Fruit fly (Drosophila melanogaster) whole organism, embryonic: ENCODE data around the gene Irp-1B.

ENCODE experiments used
- Adf1 ChIP-seq: fragments of 200-800 bp; sonication (Bioruptor generic); IDR thresholded peaks from 2 replicates; pipeline ENCODE4 v1.3.6; 2022; ENCODE audit warnings: missing biosample characterization, missing genetic modification characterization
- CG10462 ChIP-seq: fragments of 200-800 bp; sonication (Bioruptor generic); optimal IDR thresholded peaks from 2 replicates; lab custom pipeline; 2016; ENCODE audit warnings: missing biosample characterization, missing genetic modification characterization
- CG10565 ChIP-seq: fragments of 200-800 bp; sonication (Bioruptor generic); optimal IDR thresholded peaks from 3 replicates; lab custom pipeline; 2016; ENCODE audit warnings: missing biosample characterization, mild to moderate bottlenecking, missing genetic modification characterization
- CG10959 ChIP-seq: fragments of 200-800 bp; sonication (Bioruptor generic); IDR thresholded peaks from 2 replicates; pipeline ENCODE4 v1.3.6; 2022; ENCODE audit warnings: missing biosample characterization, missing genetic modification characterization
- CG10979 ChIP-seq: fragments of 200-800 bp; sonication (Bioruptor generic); optimal IDR thresholded peaks from 2 replicates; lab custom pipeline; 2018; ENCODE audit warnings: missing biosample characterization, mild to moderate bottlenecking, missing genetic modification characterization, moderate library complexity
- CG11560 ChIP-seq: fragments of 200-800 bp; sonication (Bioruptor generic); IDR thresholded peaks from 3 replicates; pipeline ENCODE4 v1.3.6; 2022; ENCODE audit warnings: missing biosample characterization, missing genetic modification characterization
- CG13775 ChIP-seq: fragments of 200-800 bp; sonication (Bioruptor generic); optimal IDR thresholded peaks from 3 replicates; lab custom pipeline; 2017; ENCODE audit warnings: missing biosample characterization, mild to moderate bottlenecking, missing genetic modification characterization
- CG18476 ChIP-seq: fragments of 200-800 bp; sonication (Bioruptor generic); optimal IDR thresholded peaks from 2 replicates; lab custom pipeline; 2016; ENCODE audit warnings: missing biosample characterization, mild to moderate bottlenecking, missing genetic modification characterization
- CG2199 ChIP-seq: fragments of 200-800 bp; sonication (Bioruptor generic); IDR thresholded peaks from 3 replicates; pipeline ENCODE4 v1.3.6; 2022; ENCODE audit warnings: missing biosample characterization, missing genetic modification characterization
- CG31224 ChIP-seq: fragments of 200-800 bp; sonication (Bioruptor generic); IDR thresholded peaks from 2 replicates; pipeline ENCODE4 v1.3.6; 2022; ENCODE audit warnings: missing biosample characterization, missing genetic modification characterization
- CG31441 ChIP-seq: fragments of 200-800 bp; sonication (Bioruptor generic); IDR thresholded peaks from 2 replicates; pipeline ENCODE4 v1.3.6; 2022; ENCODE audit warnings: missing biosample characterization, missing genetic modification characterization
- CG34224 ChIP-seq: fragments of 200-800 bp; sonication (Bioruptor generic); IDR thresholded peaks from 3 replicates; pipeline ENCODE4 v1.3.6; 2022; ENCODE audit warnings: missing biosample characterization, missing genetic modification characterization; ENCODE audit not compliant: partially characterized antibody
- CG6175 ChIP-seq: fragments of 200-800 bp; sonication (Bioruptor generic); IDR thresholded peaks from 3 replicates; pipeline ENCODE4 v1.3.6; 2022; ENCODE audit warnings: missing biosample characterization, missing genetic modification characterization
- CG6254 ChIP-seq: fragments of 200-800 bp; sonication (Bioruptor generic); optimal IDR thresholded peaks from 3 replicates; lab custom pipeline; 2017; ENCODE audit warnings: mild to moderate bottlenecking, missing biosample characterization, missing genetic modification reagents, missing genetic modification characterization
- CG6683 ChIP-seq: fragments of 200-800 bp; sonication (Bioruptor generic); optimal IDR thresholded peaks from 2 replicates; lab custom pipeline; 2017; ENCODE audit warnings: missing biosample characterization, mild to moderate bottlenecking, missing genetic modification characterization, missing genetic modification reagents
- CG6854 ChIP-seq: fragments of 200-800 bp; sonication (Bioruptor generic); optimal IDR thresholded peaks from 3 replicates; lab custom pipeline; 2017; ENCODE audit warnings: missing biosample characterization, mild to moderate bottlenecking, missing genetic modification characterization
- CG7271 ChIP-seq: fragments of 200-800 bp; sonication (Bioruptor generic); optimal IDR thresholded peaks from 2 replicates; lab custom pipeline; 2018; ENCODE audit warnings: missing biosample characterization, mild to moderate bottlenecking, missing genetic modification characterization, moderate library complexity
- CG8089 ChIP-seq: fragments of 200-800 bp; sonication (Bioruptor generic); optimal IDR thresholded peaks from 3 replicates; lab custom pipeline; 2016; ENCODE audit warnings: missing biosample characterization, missing genetic modification characterization
- CG8478 ChIP-seq: fragments of >200 bp; optimal IDR thresholded peaks from 2 replicates; lab custom pipeline; 2018
- CG9876 ChIP-seq: fragments of 200-800 bp; sonication (Bioruptor generic); optimal IDR thresholded peaks from 2 replicates; lab custom pipeline; 2016; ENCODE audit warnings: missing biosample characterization, missing genetic modification characterization
- CG9932 ChIP-seq: fragments of 200-800 bp; sonication (Bioruptor generic); IDR thresholded peaks from 2 replicates; pipeline ENCODE4 v1.3.6; 2022; ENCODE audit warnings: missing biosample characterization, missing genetic modification characterization
- Drgx ChIP-seq: fragments of 200-800 bp; sonication (Bioruptor generic); IDR thresholded peaks from 2 replicates; pipeline ENCODE4 v1.3.6; 2022; ENCODE audit warnings: missing biosample characterization, missing genetic modification characterization
- MTF-1 ChIP-seq: fragments of 200-800 bp; sonication (Bioruptor generic); optimal IDR thresholded peaks from 2 replicates; lab custom pipeline; 2018; ENCODE audit warnings: missing biosample characterization, mild to moderate bottlenecking, missing genetic modification characterization, borderline replicate concordance
- Meics ChIP-seq: fragments of 200-800 bp; sonication (Bioruptor generic); optimal IDR thresholded peaks from 2 replicates; lab custom pipeline; 2017; ENCODE audit warnings: missing biosample characterization, mild to moderate bottlenecking, missing genetic modification characterization
- Myb ChIP-seq: fragments of 200-800 bp; sonication (Bioruptor generic); optimal IDR thresholded peaks from 2 replicates; lab custom pipeline; 2016; ENCODE audit warnings: missing biosample characterization, missing genetic modification characterization
- Ravus ChIP-seq: fragments of 200-800 bp; sonication (Bioruptor generic); IDR thresholded peaks from 2 replicates; pipeline ENCODE4 v1.3.6; 2022; ENCODE audit warnings: missing biosample characterization, missing genetic modification characterization
- Rfx ChIP-seq: fragments of 200-800 bp; sonication (Bioruptor generic); IDR thresholded peaks from 2 replicates; pipeline ENCODE4 v1.3.6; 2022; ENCODE audit warnings: missing biosample characterization, missing genetic modification characterization
- Sry-δ ChIP-seq: fragments of 200-800 bp; sonication (Bioruptor generic); optimal IDR thresholded peaks from 2 replicates; lab custom pipeline; 2016; ENCODE audit warnings: missing biosample characterization, missing genetic modification characterization
- TFAM ChIP-seq: fragments of 200-800 bp; sonication (Bioruptor generic); optimal IDR thresholded peaks from 2 replicates; lab custom pipeline; 2017; ENCODE audit warnings: missing biosample characterization, missing genetic modification characterization, inconsistent platforms
- Xbp1 ChIP-seq: fragments of 200-800 bp; sonication (Bioruptor generic); optimal IDR thresholded peaks from 3 replicates; lab custom pipeline; 2016; ENCODE audit warnings: missing biosample characterization, mild to moderate bottlenecking, missing genetic modification characterization
- ab ChIP-seq: fragments of 200-800 bp; sonication (Bioruptor generic); optimal IDR thresholded peaks from 2 replicates; lab custom pipeline; 2016; ENCODE audit warnings: missing biosample characterization, missing genetic modification characterization
- bigmax ChIP-seq: fragments of 200-800 bp; sonication (Bioruptor generic); optimal IDR thresholded peaks from 2 replicates; lab custom pipeline; 2018; ENCODE audit warnings: missing biosample characterization, mild to moderate bottlenecking, missing genetic modification characterization
- cad ChIP-seq: fragments of >200 bp; optimal IDR thresholded peaks from 2 replicates; lab custom pipeline; 2017; ENCODE audit warnings: missing biosample characterization, missing genetic modification characterization
- cg ChIP-seq: fragments of 200-800 bp; sonication (Bioruptor generic); optimal IDR thresholded peaks from 3 replicates; lab custom pipeline; 2019; ENCODE audit warnings: missing biosample characterization, mild to moderate bottlenecking, missing genetic modification characterization, moderate library complexity
- chif ChIP-seq, 2 experiments: fragments of 200-800 bp; sonication (Bioruptor generic); optimal IDR thresholded peaks; 3 replicates each; lab custom pipeline; 2016; ENCODE audit warnings: missing biosample characterization in 2 of 2, missing genetic modification characterization in 2 of 2
- chn ChIP-seq: fragments of 200-800 bp; sonication (Bioruptor generic); optimal IDR thresholded peaks from 2 replicates; lab custom pipeline; 2016; ENCODE audit warnings: missing biosample characterization, missing genetic modification characterization
- crp ChIP-seq, 2 experiments: fragments of 200-800 bp; sonication (Bioruptor generic); optimal IDR thresholded peaks; 2 replicates in 1 of 2; 3 replicates in 1 of 2; lab custom pipeline; 2017; ENCODE audit warnings: missing biosample characterization in 2 of 2, missing genetic modification characterization in 2 of 2, mild to moderate bottlenecking in 1 of 2, moderate library complexity in 1 of 2
- ftz-f1 ChIP-seq: fragments of 200-800 bp; sonication (Bioruptor generic); optimal IDR thresholded peaks from 2 replicates; lab custom pipeline; 2016; ENCODE audit warnings: missing biosample characterization, missing genetic modification characterization
- gsb ChIP-seq: fragments of 200-800 bp; sonication (Bioruptor generic); IDR thresholded peaks from 2 replicates; pipeline ENCODE4 v1.3.6; 2022; ENCODE audit warnings: missing biosample characterization, missing genetic modification characterization
- ken ChIP-seq: fragments of 200-800 bp; sonication (Bioruptor generic); IDR thresholded peaks from 3 replicates; pipeline ENCODE4 v1.3.6; 2022; ENCODE audit warnings: missing biosample characterization, missing genetic modification characterization
- klu ChIP-seq: fragments of 200-800 bp; sonication (Bioruptor generic); IDR thresholded peaks from 2 replicates; pipeline ENCODE4 v1.3.6; 2022; ENCODE audit warnings: missing biosample characterization, missing genetic modification characterization
- nerfin-2 ChIP-seq: fragments of 200-800 bp; sonication (Bioruptor generic); IDR thresholded peaks from 2 replicates; pipeline ENCODE4 v1.3.6; 2022; ENCODE audit warnings: missing biosample characterization, missing genetic modification characterization; ENCODE audit not compliant: partially characterized antibody
- psq ChIP-seq: fragments of 200-800 bp; sonication (Bioruptor generic); optimal IDR thresholded peaks from 2 replicates; lab custom pipeline; 2017; ENCODE audit warnings: missing biosample characterization, missing genetic modification characterization
- run ChIP-seq: fragments of 200-800 bp; sonication (Bioruptor generic); optimal IDR thresholded peaks from 3 replicates; lab custom pipeline; 2018; ENCODE audit warnings: missing biosample characterization, mild to moderate bottlenecking, missing genetic modification characterization
- sc ChIP-seq, 3 experiments: fragments of >200 bp in 2 of 3; fragments of 200-800 bp in 1 of 3; sonication (Bioruptor generic) in 1 of 3; optimal IDR thresholded peaks; 2 replicates in 2 of 3; 3 replicates in 1 of 3; lab custom pipeline; 2017; ENCODE audit warnings: mild to moderate bottlenecking in 1 of 3, missing biosample characterization in 1 of 3, missing genetic modification characterization in 1 of 3, missing genetic modification reagents in 1 of 3
- tap ChIP-seq: fragments of 200-800 bp; optimal IDR thresholded peaks from 3 replicates; lab custom pipeline; 2019; ENCODE audit warnings: missing biosample characterization, mild to moderate bottlenecking, missing genetic modification characterization, moderate library complexity
- twi ChIP-seq: fragments of 200-800 bp; optimal IDR thresholded peaks from 2 replicates; lab custom pipeline; 2019; ENCODE audit warnings: missing biosample characterization, mild to moderate bottlenecking, missing genetic modification characterization, moderate library complexity
- unpg ChIP-seq: fragments of 200-800 bp; sonication (Bioruptor generic); optimal IDR thresholded peaks from 3 replicates; lab custom pipeline; 2018; ENCODE audit warnings: missing biosample characterization, mild to moderate bottlenecking, missing genetic modification characterization, moderate library complexity
- vnd ChIP-seq: fragments of 200-800 bp; sonication (Bioruptor generic); IDR thresholded peaks from 3 replicates; pipeline ENCODE4 v1.3.6; 2022; ENCODE audit warnings: missing biosample characterization, missing genetic modification characterization; ENCODE audit not compliant: partially characterized antibody

Irp-1B gene

dm6 chr3R:10393654-10394367 is 18.9 kb downstream of the Irp-1B start (continued):
- TF ChIP-seq bigmax (GFP tag; lab: Kevin White, UChicago) (no peak), ftz-f1 (GFP tag; lab: Kevin White, UChicago) (peak; percentile 87), CG31441 (peak; percentile 83), Ravus (GFP tag; lab: Robert Waterston, UW) (peak; percentile 55; the same call in 1 of the 2 replicates), CG11560 (no peak), CG9876 (GFP tag; lab: Kevin White, UChicago) (no peak), CG7271 (tag; lab: Kevin White, UChicago) (no peak), Meics (GFP tag; lab: Kevin White, UChicago) (peak; percentile 77), vnd (GFP tag; lab: Robert Waterston, UW) (no peak), CG10979 (tag; lab: Kevin White, UChicago) (peak; percentile 63), CG8478 (lab: Kevin White, UChicago) (no peak), crp (GFP tag; optimal IDR thresholded peaks at IDR 0.05; lab: Kevin White, UChicago) (peak in 1 of 2 experiments; percentile 39), Drgx (GFP tag; lab: Robert Waterston, UW) (no peak), sc (optimal IDR thresholded peaks at IDR 0.05; lab: Kevin White, UChicago) (no peak), sc (GFP tag; optimal IDR thresholded peaks at IDR 0.05; lab: Kevin White, UChicago) (peak; percentile 66), klu (no peak), twi (tag; lab: Kevin White, UChicago) (peak; percentile 57), cg (no peak), CG8089 (GFP tag; lab: Kevin White, UChicago) (peak; percentile 63), chif (GFP tag; optimal IDR thresholded peaks at IDR 0.05; lab: Kevin White, UChicago) (peak; percentile 68 to 80), CG34224 (GFP tag; lab: Robert Waterston, UW) (no peak), Myb (GFP tag; lab: Kevin White, UChicago) (peak; percentile 52), CG10462 (GFP tag; lab: Kevin White, UChicago) (peak; percentile 70), CG18476 (peak; percentile 65), Xbp1 (GFP tag; lab: Kevin White, UChicago) (peak; percentile 85), gsb (GFP tag; lab: Robert Waterston, UW) (peak; percentile 77), run (tag; lab: Kevin White, UChicago) (peak; percentile 82), CG6683 (GFP tag; lab: Kevin White, UChicago) (peak; percentile 39), CG9932 (GFP tag; lab: Robert Waterston, UW) (peak; percentile 80), CG31224 (GFP tag; lab: Robert Waterston, UW) (peak; percentile 68), CG10565 (no peak), CG6854 (GFP tag; lab: Kevin White, UChicago) (peak; percentile 1), MTF-1 (GFP tag; lab: Kevin White, UChicago) (peak; percentile 34), CG6175 (no peak; the same call in 2 of the 3 replicates), CG2199 (GFP tag; lab: Robert Waterston, UW) (no peak), CG13775 (GFP tag; lab: Kevin White, UChicago) (peak; percentile 72), ken (GFP tag; lab: Robert Waterston, UW) (peak; percentile 66; the same call in 2 of the 3 replicates), Rfx (peak; percentile 97), TFAM (GFP tag; lab: Kevin White, UChicago) (peak; percentile 23), nerfin-2 (GFP tag; lab: Robert Waterston, UW) (no peak), tap (tag; lab: Kevin White, UChicago) (peak; percentile 81), psq (peak; percentile 44), chn (GFP tag; lab: Kevin White, UChicago) (no peak), CG10959 (GFP tag; lab: Robert Waterston, UW) (peak; percentile 45; the same call in 1 of the 2 replicates), cad (GFP tag; lab: Kevin White, UChicago) (no peak), Adf1 (GFP tag; lab: Robert Waterston, UW) (peak; percentile 49), Sry-δ (GFP tag; lab: Kevin White, UChicago) (peak; percentile 20), unpg (GFP tag; lab: Kevin White, UChicago) (peak; percentile 90), CG6254 (GFP tag; lab: Kevin White, UChicago) (no peak), ab (no peak)
